Worm (Caenorhabditis elegans): ENCODE measurements around the gene acox-1.5.
A peak's percentile ranks its signal among the peaks of the same experiment; 100 is the strongest.

The acox-1.5 gene

ce11 chrIII:9542816-9543215 is 49.2 kb downstream of the acox-1.5 start, which contains the start of gene eif-2Balpha:
Gene eif-2Balpha, plus strand, starts transcription at chrIII:9543119.
- peak; percentile 56 for TF ChIP-seq W03F9.2 (tag; optimal IDR thresholded peaks at IDR 0.05)
- no peak for TF ChIP-seq him-1 (tag; optimal IDR thresholded peaks at IDR 0.05)

ce11 chrIII:9542280-9542679 is 49.7 kb downstream of the acox-1.5 start, which contains the start of gene mut-7:
Gene mut-7, minus strand, starts transcription at chrIII:9542380.
- no peak for TF ChIP-seq dao-5 (tag; optimal IDR thresholded peaks at IDR 0.05)
- no peak for TF ChIP-seq W03F9.2 (tag; optimal IDR thresholded peaks at IDR 0.05)
- TF ChIP-seq him-1 (tag; optimal IDR thresholded peaks at IDR 0.05), result no peak

- no peak for TF ChIP-seq him-1 (tag; optimal IDR thresholded peaks at IDR 0.05)
- TF ChIP-seq W03F9.2 (tag; optimal IDR thresholded peaks at IDR 0.05), result no peak
- TF ChIP-seq dao-5 (tag; optimal IDR thresholded peaks at IDR 0.05), result no peak
Observed at ce11 chrIII:9538655-9539155, 53.3 kb downstream of the acox-1.5 start, which contains the start of gene ZK1098.3. Gene ZK1098.3, minus strand, starts transcription at chrIII:9538705.

All from whole organism, L4/young adult.